Fruit fly (Drosophila melanogaster): ENCODE data around the gene Vha13.

The Vha13 gene

dm6 chr3R:19627792-19628522, 16.2 kb downstream of the Vha13 start (continued):
- peak; percentile 67 for TF ChIP-seq cwo (GFP tag; optimal IDR thresholded peaks at IDR 0.05)
- no peak for TF ChIP-seq B-H1 (GFP tag; IDR thresholded peaks at IDR 0.05)
- no peak for TF ChIP-seq CG13287 (GFP tag; IDR thresholded peaks at IDR 0.05; ENCODE audit: partially characterized antibody)
- no peak for TF ChIP-seq CG12744 (GFP tag; optimal IDR thresholded peaks at IDR 0.05)
- peak; percentile 44 for TF ChIP-seq CG7556 (GFP tag; optimal IDR thresholded peaks at IDR 0.05)
- no peak for TF ChIP-seq CG3847 (GFP tag; IDR thresholded peaks at IDR 0.05)
- TF ChIP-seq CG6175 (GFP tag; IDR thresholded peaks at IDR 0.05) = no peak
- no peak for TF ChIP-seq gt (GFP tag; IDR thresholded peaks at IDR 0.05)
- TF ChIP-seq hb (GFP tag; IDR thresholded peaks at IDR 0.05; ENCODE audit: partially characterized antibody) = no peak
- peak; percentile 3 for TF ChIP-seq TFAM (GFP tag; optimal IDR thresholded peaks at IDR 0.05)
- TF ChIP-seq CG2678 (tag; optimal IDR thresholded peaks at IDR 0.05) = peak; percentile 77
- no peak for TF ChIP-seq D (optimal IDR thresholded peaks at IDR 0.05)
- TF ChIP-seq D (GFP tag; optimal IDR thresholded peaks at IDR 0.05) = peak; percentile 45
- no peak for TF ChIP-seq gcm2 (GFP tag; optimal IDR thresholded peaks at IDR 0.05)
- peak in 1 of 3 experiments; percentile 43 for TF ChIP-seq Stat92E (GFP tag; optimal IDR thresholded peaks at IDR 0.05)
- no peak for TF ChIP-seq CG9817 (tag; optimal IDR thresholded peaks at IDR 0.05)
- TF ChIP-seq BtbVII (GFP tag; optimal IDR thresholded peaks at IDR 0.05) = peak; percentile 40
- TF ChIP-seq CG8388 (GFP tag; optimal IDR thresholded peaks at IDR 0.05) = no peak
- no peak for TF ChIP-seq CG1024 (GFP tag; IDR thresholded peaks at IDR 0.05)
- TF ChIP-seq cato (GFP tag; optimal IDR thresholded peaks at IDR 0.05; ENCODE audit: borderline replicate concordance) = no peak
- TF ChIP-seq Opbp (GFP tag; IDR thresholded peaks at IDR 0.05; ENCODE audit: partially characterized antibody) = no peak
- no peak for TF ChIP-seq insv (GFP tag; optimal IDR thresholded peaks at IDR 0.05)
- no peak for TF ChIP-seq wor (GFP tag; IDR thresholded peaks at IDR 0.05)
- no peak for TF ChIP-seq CG6813 (GFP tag; optimal IDR thresholded peaks at IDR 0.05)
- TF ChIP-seq btn (GFP tag; optimal IDR thresholded peaks at IDR 0.05) = no peak
- TF ChIP-seq Mrtf (GFP tag; IDR thresholded peaks at IDR 0.05) = no peak
- no peak for TF ChIP-seq NC2β (GFP tag; optimal IDR thresholded peaks at IDR 0.05)
- TF ChIP-seq gem (tag; optimal IDR thresholded peaks at IDR 0.05) = peak; percentile 50
- TF ChIP-seq ATbp (GFP tag; optimal IDR thresholded peaks at IDR 0.05) = no peak
- no peak for TF ChIP-seq Bdp1 (GFP tag; optimal IDR thresholded peaks at IDR 0.05)
- TF ChIP-seq oc (tag; optimal IDR thresholded peaks at IDR 0.05) = no peak
- no peak for TF ChIP-seq CG15601 (tag; optimal IDR thresholded peaks at IDR 0.05)
- TF ChIP-seq CG8290 (GFP tag; optimal IDR thresholded peaks at IDR 0.05) = no peak
- TF ChIP-seq CG8290 (tag; optimal IDR thresholded peaks at IDR 0.05) = no peak
- no peak for TF ChIP-seq CG43689 (GFP tag; IDR thresholded peaks at IDR 0.05)
- no peak for TF ChIP-seq CG4854 (GFP tag; optimal IDR thresholded peaks at IDR 0.05)
- TF ChIP-seq ranshi (GFP tag; IDR thresholded peaks at IDR 0.05) = no peak; the same call in 1 of the 2 replicates
- no peak for TF ChIP-seq pnt (GFP tag; optimal IDR thresholded peaks at IDR 0.05)
- TF ChIP-seq fru (optimal IDR thresholded peaks at IDR 0.05) = no peak
- no peak for TF ChIP-seq sug (tag; optimal IDR thresholded peaks at IDR 0.05)
- no peak for TF ChIP-seq fd64A (GFP tag; optimal IDR thresholded peaks at IDR 0.05)
- peak; percentile 54 for TF ChIP-seq Max (GFP tag; optimal IDR thresholded peaks at IDR 0.05)
- TF ChIP-seq Chrac-16 (GFP tag; optimal IDR thresholded peaks at IDR 0.05) = no peak
- no peak for TF ChIP-seq CG34422 (GFP tag; IDR thresholded peaks at IDR 0.05)
- no peak for TF ChIP-seq Side (GFP tag; optimal IDR thresholded peaks at IDR 0.05)
- TF ChIP-seq vvl (GFP tag; IDR thresholded peaks at IDR 0.05) = 0 out of 2 replicates have a peak, but pooled peaks have one; percentile 28
- TF ChIP-seq CG1233 (GFP tag; optimal IDR thresholded peaks at IDR 0.05) = peak; percentile 35
- peak; percentile 20 for TF ChIP-seq CG12391 (tag; optimal IDR thresholded peaks at IDR 0.05)
- peak; percentile 35; the same call in 1 of the 2 replicates for TF ChIP-seq lmd (GFP tag; IDR thresholded peaks at IDR 0.05)
- no peak for TF ChIP-seq Atf6 (GFP tag; IDR thresholded peaks at IDR 0.05)
- TF ChIP-seq corto (GFP tag; optimal IDR thresholded peaks at IDR 0.05) = no peak
